Fruit fly (Drosophila melanogaster) whole organism, adult: Measurements from ENCODE around the gene CG43703.

Source experiments
- CG33017 ChIP-seq: fragments of 200-800 bp; sonication (Bioruptor generic); optimal IDR thresholded peaks from 2 replicates; lab custom pipeline; 2018; ENCODE audit warnings: missing biosample characterization, mild to moderate bottlenecking, missing genetic modification characterization, moderate library complexity
- bab1 ChIP-seq: fragments of 200-800 bp; sonication (Bioruptor generic); optimal IDR thresholded peaks from 3 replicates; lab custom pipeline; 2019; ENCODE audit warnings: missing biosample characterization, mild to moderate bottlenecking, missing genetic modification characterization, moderate library complexity

dm6 chr2L:3789290-3790067, 24.2 kb downstream of the CG43703 start:
- TF ChIP-seq bab1 (GFP tag; lab: Kevin White, UChicago) (no peak), CG33017 (tag; lab: Kevin White, UChicago) (no peak)
